Worm (Caenorhabditis elegans) whole organism, young adult: ENCODE data around the gene spp-30.

Experiments
- F23B12.7 ChIP-seq: sonication (generic microtip); optimal IDR thresholded peaks from 2 replicates; lab custom pipeline; 2017; ENCODE audit warnings: missing genetic modification characterization, mild to moderate bottlenecking, missing compliant biosample characterization, antibody characterized with exemption, moderate library complexity; ENCODE audit not compliant: insufficient read depth
- ZK185.1 ChIP-seq: sonication (generic microtip); optimal IDR thresholded peaks from 2 replicates; lab custom pipeline; 2016; ENCODE audit warnings: mild to moderate bottlenecking, missing genetic modification characterization, missing compliant biosample characterization; ENCODE audit not compliant: poor library complexity, severe bottlenecking
- ccch-3 ChIP-seq: fragments of 200-800 bp; sonication (Bioruptor generic); optimal IDR thresholded peaks from 2 replicates; lab custom pipeline; 2018; ENCODE audit warnings: mild to moderate bottlenecking, missing genetic modification characterization, missing compliant biosample characterization
- egl-18 ChIP-seq: fragments of 200-800 bp; sonication (Bioruptor generic); IDR thresholded peaks from 2 replicates; pipeline ENCODE4 v1.3.6; 2022; ENCODE audit warnings: missing genetic modification reagents, missing genetic modification characterization, missing compliant biosample characterization
- nfya-1 ChIP-seq: sonication (generic microtip); optimal IDR thresholded peaks from 2 replicates; lab custom pipeline; 2017; ENCODE audit warnings: antibody characterized with exemption, missing compliant biosample characterization, missing genetic modification characterization, borderline replicate concordance; ENCODE audit not compliant: insufficient read depth
- nhr-90 ChIP-seq: sonication (generic microtip); optimal IDR thresholded peaks from 2 replicates; lab custom pipeline; 2016; ENCODE audit warnings: missing genotype, mild to moderate bottlenecking, missing genetic modification characterization, missing compliant biosample characterization

DNA sequence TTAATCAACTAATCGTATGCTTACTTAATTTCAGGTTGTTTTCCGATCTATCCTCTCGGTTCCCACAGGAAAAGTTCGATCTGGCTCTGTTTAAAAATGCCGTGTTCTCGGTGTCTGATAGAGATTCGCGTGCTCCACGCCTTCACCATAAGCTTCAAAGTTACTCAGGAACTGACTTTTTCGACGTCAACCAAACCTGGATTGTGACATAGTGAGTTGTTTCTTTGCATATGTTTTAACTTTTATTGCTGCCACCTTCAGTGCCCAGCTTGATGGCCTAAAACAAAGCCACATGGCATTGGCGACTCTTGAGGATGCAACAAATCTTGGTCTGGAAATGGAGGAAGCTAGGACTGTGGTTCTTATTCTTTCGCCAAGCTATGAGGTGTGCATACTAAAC, 42.6 kb downstream of the spp-30 start:
- TF ChIP-seq ccch-3 (GFP tag; lab: Kevin White, UChicago), result no peak
- TF ChIP-seq ZK185.1, result no peak
- TF ChIP-seq nfya-1 (tag; lab: Kevin White, UChicago), result no peak
- TF ChIP-seq nhr-90 (tag; lab: Kevin White, UChicago), result no peak
- no peak for TF ChIP-seq F23B12.7 (tag; lab: Kevin White, UChicago)
- TF ChIP-seq egl-18 (GFP tag; lab: Robert Waterston, UW), result no peak
